Worm (Caenorhabditis elegans) whole organism, L3 larva: ENCODE results near the gene spe-29.

Experiments used
- R02D3.7 ChIP-seq: fragments of 150-350 bp; optimal IDR thresholded peaks from 2 replicates; lab custom pipeline; 2014; ENCODE audit warnings: missing biosample characterization, missing genetic modification characterization
- ZK546.5 ChIP-seq: sonication (generic microtip); optimal IDR thresholded peaks from 2 replicates; lab custom pipeline; 2017; ENCODE audit warnings: missing biosample characterization, missing genetic modification characterization
- aly-2 ChIP-seq: fragments of 150-350 bp; optimal IDR thresholded peaks from 2 replicates; lab custom pipeline; 2014; ENCODE audit warnings: missing biosample characterization, missing genetic modification characterization
- ceh-16 ChIP-seq: sonication (generic microtip); optimal IDR thresholded peaks from 2 replicates; lab custom pipeline; 2017; ENCODE audit warnings: missing biosample characterization, missing genetic modification characterization
- ceh-28 ChIP-seq: fragments of 150-350 bp; optimal IDR thresholded peaks from 2 replicates; lab custom pipeline; 2014; ENCODE audit warnings: missing biosample characterization, missing genetic modification reagents, missing genetic modification characterization
- ceh-9 ChIP-seq: sonication (generic microtip); optimal IDR thresholded peaks from 2 replicates; lab custom pipeline; 2018; ENCODE audit warnings: missing biosample characterization, missing genetic modification characterization
- daf-12 ChIP-seq: fragments of 150-350 bp; optimal IDR thresholded peaks from 2 replicates; lab custom pipeline; 2014; ENCODE audit warnings: missing biosample characterization, missing genetic modification reagents, missing genetic modification characterization
- egl-27 ChIP-seq: sonication (generic microtip); optimal IDR thresholded peaks from 4 replicates; lab custom pipeline; 2017; ENCODE audit warnings: missing biosample characterization, missing genetic modification reagents, missing genetic modification characterization
- egl-5 ChIP-seq: fragments of 150-350 bp; optimal IDR thresholded peaks from 2 replicates; lab custom pipeline; 2017; ENCODE audit warnings: missing biosample characterization, missing genetic modification reagents, missing genetic modification characterization, inconsistent platforms
- elt-1 ChIP-seq: fragments of 150-350 bp; optimal IDR thresholded peaks from 2 replicates; lab custom pipeline; 2014; ENCODE audit warnings: missing biosample characterization, missing genetic modification characterization
- elt-2 ChIP-seq: sonication (generic microtip); optimal IDR thresholded peaks from 2 replicates; lab custom pipeline; 2016; ENCODE audit warnings: missing genetic modification reagents, mild to moderate bottlenecking, missing genetic modification characterization, missing compliant biosample characterization
- elt-3 ChIP-seq, 3 experiments: fragments of 150-350 bp in 1 of 3; sonication (generic microtip) in 2 of 3; optimal IDR thresholded peaks; 2 replicates in 2 of 3; 4 replicates in 1 of 3; lab custom pipeline; 2014 to 2017; ENCODE audit warnings: missing biosample characterization in 3 of 3, missing genetic modification characterization in 3 of 3
- eor-1 ChIP-seq, 2 experiments: fragments of 150-350 bp; optimal IDR thresholded peaks; 2 replicates each; lab custom pipeline; 2014 to 2018; ENCODE audit warnings: missing biosample characterization in 2 of 2, missing genetic modification characterization in 2 of 2
- fkh-10 ChIP-seq: sonication (generic microtip); optimal IDR thresholded peaks from 2 replicates; lab custom pipeline; 2017; ENCODE audit warnings: missing biosample characterization, missing genetic modification reagents, missing genetic modification characterization
- fkh-2 ChIP-seq: fragments of 150-350 bp; optimal IDR thresholded peaks from 2 replicates; lab custom pipeline; 2014; ENCODE audit warnings: missing biosample characterization, missing genetic modification reagents, missing genetic modification characterization
- fos-1 ChIP-seq: fragments of 150-350 bp; optimal IDR thresholded peaks from 2 replicates; lab custom pipeline; 2014; ENCODE audit warnings: missing biosample characterization, missing genetic modification characterization
- hmg-11 ChIP-seq: sonication (generic microtip); optimal IDR thresholded peaks from 2 replicates; lab custom pipeline; 2016; ENCODE audit warnings: missing genetic modification characterization, missing compliant biosample characterization
- lin-39 ChIP-seq: fragments of 150-350 bp; optimal IDR thresholded peaks from 2 replicates; lab custom pipeline; 2018; ENCODE audit warnings: missing biosample characterization, missing genetic modification reagents, missing genetic modification characterization
- lsy-12 ChIP-seq: sonication (generic microtip); optimal IDR thresholded peaks from 2 replicates; lab custom pipeline; 2016; ENCODE audit warnings: mild to moderate bottlenecking, missing genetic modification characterization, missing compliant biosample characterization
- mdl-1 ChIP-seq: fragments of 150-350 bp; optimal IDR thresholded peaks from 2 replicates; lab custom pipeline; 2014; ENCODE audit warnings: missing biosample characterization, missing genetic modification characterization
- mml-1 ChIP-seq: fragments of 150-350 bp; sonication (generic microtip); optimal IDR thresholded peaks from 3 replicates; lab custom pipeline; 2014; ENCODE audit warnings: missing biosample characterization, missing genetic modification characterization
- nfya-1 ChIP-seq: sonication (generic microtip); optimal IDR thresholded peaks from 2 replicates; lab custom pipeline; 2017; ENCODE audit warnings: missing genetic modification characterization, mild to moderate bottlenecking, missing compliant biosample characterization, antibody characterized with exemption, moderate library complexity; ENCODE audit not compliant: insufficient read depth
- nhr-11 ChIP-seq: fragments of 150-350 bp; optimal IDR thresholded peaks from 2 replicates; lab custom pipeline; 2014; ENCODE audit warnings: missing biosample characterization, missing genetic modification characterization
- nhr-12 ChIP-seq: fragments of 150-350 bp; optimal IDR thresholded peaks from 2 replicates; lab custom pipeline; 2014; ENCODE audit warnings: missing biosample characterization, missing genetic modification characterization
- nhr-23 ChIP-seq: fragments of 150-350 bp; optimal IDR thresholded peaks from 2 replicates; lab custom pipeline; 2014; ENCODE audit warnings: missing biosample characterization, missing genetic modification reagents, missing genetic modification characterization
- nhr-25 ChIP-seq: sonication (generic microtip); optimal IDR thresholded peaks from 2 replicates; lab custom pipeline; 2017; ENCODE audit warnings: missing biosample characterization, missing genetic modification characterization
- nhr-28 ChIP-seq: fragments of 150-350 bp; optimal IDR thresholded peaks from 2 replicates; lab custom pipeline; 2014; ENCODE audit warnings: missing biosample characterization, missing genetic modification characterization
- nhr-43 ChIP-seq: sonication (generic microtip); optimal IDR thresholded peaks from 2 replicates; lab custom pipeline; 2016; ENCODE audit warnings: mild to moderate bottlenecking, missing genetic modification characterization, missing compliant biosample characterization; ENCODE audit not compliant: poor library complexity, severe bottlenecking
- nhr-67 ChIP-seq: fragments of 150-350 bp; optimal IDR thresholded peaks from 2 replicates; lab custom pipeline; 2014; ENCODE audit warnings: missing biosample characterization, missing genetic modification characterization
- nhr-76 ChIP-seq: fragments of 150-350 bp; sonication (generic microtip); optimal IDR thresholded peaks from 5 replicates; lab custom pipeline; 2014; ENCODE audit warnings: missing biosample characterization, missing genetic modification characterization
- nhr-77 ChIP-seq: fragments of 150-350 bp; optimal IDR thresholded peaks from 2 replicates; lab custom pipeline; 2014; ENCODE audit warnings: missing biosample characterization, missing genetic modification characterization
- pha-4 ChIP-seq: fragments of 150-350 bp; optimal IDR thresholded peaks from 2 replicates; lab custom pipeline; 2014; ENCODE audit warnings: missing biosample characterization, missing genetic modification reagents, missing genetic modification characterization
- sea-2 ChIP-seq: fragments of 150-350 bp; sonication (generic microtip); optimal IDR thresholded peaks from 4 replicates; lab custom pipeline; 2014; ENCODE audit warnings: missing biosample characterization, missing genetic modification reagents, missing genetic modification characterization
- unc-39 ChIP-seq: sonication (generic microtip); optimal IDR thresholded peaks from 4 replicates; lab custom pipeline; 2017; ENCODE audit warnings: missing biosample characterization, missing genetic modification characterization
- unc-62 ChIP-seq: fragments of 150-350 bp; sonication (generic microtip); optimal IDR thresholded peaks from 4 replicates; lab custom pipeline; 2014; ENCODE audit warnings: missing biosample characterization, missing genetic modification reagents, missing genetic modification characterization
- zag-1 ChIP-seq: fragments of 150-350 bp; optimal IDR thresholded peaks from 2 replicates; lab custom pipeline; 2014; ENCODE audit warnings: missing biosample characterization, missing genetic modification characterization
- ztf-11 ChIP-seq: fragments of 150-350 bp; optimal IDR thresholded peaks from 2 replicates; lab custom pipeline; 2014; ENCODE audit warnings: missing biosample characterization, missing genetic modification characterization

spe-29 gene

DNA sequence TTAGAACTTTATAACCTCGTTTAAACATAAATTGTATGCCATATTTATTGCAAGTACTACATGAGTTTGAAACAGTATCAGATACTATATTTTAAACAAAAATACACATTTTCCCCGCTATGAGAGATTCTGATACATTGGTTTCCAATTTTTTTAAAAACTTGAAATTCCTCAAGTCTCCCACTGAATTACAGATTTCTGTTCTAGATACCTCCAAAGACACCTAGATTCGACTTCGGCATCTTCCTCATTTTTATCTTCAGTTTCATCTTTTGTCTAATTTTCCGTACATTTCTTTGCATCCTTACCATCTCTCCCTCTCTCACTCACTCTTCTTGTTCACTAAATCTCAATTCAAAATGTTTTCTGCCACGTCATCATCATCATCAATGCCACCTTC is 30.3 kb downstream of the spe-29 start, which contains the start of gene T13H10.2:
TSS of gene T13H10.2 (plus strand) at position 301 of the 400 bp plus-strand sequence.
- no peak for TF ChIP-seq pha-4
- no peak for TF ChIP-seq elt-3 (tag; optimal IDR thresholded peaks at IDR 0.05; lab: Kevin White, UChicago)
- no peak for TF ChIP-seq nhr-43 (tag; lab: Kevin White, UChicago)
- no peak for TF ChIP-seq lin-39
- no peak for TF ChIP-seq ZK546.5 (tag; lab: Kevin White, UChicago)
- TF ChIP-seq unc-39 (tag; lab: Kevin White, UChicago) = no peak
- no peak for TF ChIP-seq elt-1
- no peak for TF ChIP-seq lsy-12 (tag; lab: Kevin White, UChicago)
- TF ChIP-seq hmg-11 (tag; lab: Kevin White, UChicago) = no peak
- TF ChIP-seq aly-2 (tag; lab: Kevin White, UChicago) = no peak
- no peak for TF ChIP-seq R02D3.7 (tag; lab: Kevin White, UChicago)
- no peak for TF ChIP-seq ceh-9 (tag; lab: Kevin White, UChicago)
- no peak for TF ChIP-seq fos-1
- no peak for TF ChIP-seq nhr-77 (tag; lab: Kevin White, UChicago)
- no peak for TF ChIP-seq zag-1
- TF ChIP-seq nhr-25 = no peak
- TF ChIP-seq nhr-67 (tag; lab: Kevin White, UChicago) = no peak
- no peak for TF ChIP-seq ztf-11 (tag; lab: Kevin White, UChicago)
- TF ChIP-seq elt-2 (tag; lab: Kevin White, UChicago) = no peak

DNA sequence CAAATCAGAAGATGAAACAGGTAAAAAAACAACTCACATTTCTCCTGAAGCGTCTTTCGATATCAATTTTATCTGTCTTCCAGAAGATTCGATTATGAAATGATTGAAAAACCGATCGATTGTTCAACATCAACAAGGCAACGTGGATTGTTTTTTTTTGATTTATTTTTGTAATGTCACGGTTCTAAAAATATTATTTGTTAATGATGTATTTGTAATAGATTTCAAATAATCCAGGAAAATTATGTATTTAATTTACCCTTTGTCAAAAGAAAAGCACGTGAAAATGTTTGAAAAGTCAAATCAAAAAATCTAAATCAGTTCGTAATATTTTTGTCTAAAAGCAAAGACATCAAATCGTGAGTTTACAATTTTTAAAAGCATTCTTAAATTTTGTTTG is 35.4 kb downstream of the spe-29 start, which contains the start of the genes kin-5 and C47E12.11:
TSS of gene kin-5 (minus strand) at position 101 of the 400 bp plus-strand sequence.
TSS of gene C47E12.11 (plus strand) at position 320 of the 400 bp plus-strand sequence.
- TF ChIP-seq nhr-11 (no peak), mml-1 (tag; lab: Kevin White, UChicago) (no peak), sea-2 (GFP tag; lab: Kevin White, UChicago) (no peak), nhr-67 (tag; lab: Kevin White, UChicago) (no peak), nhr-77 (tag; lab: Kevin White, UChicago) (no peak), ceh-9 (tag; lab: Kevin White, UChicago) (no peak), nfya-1 (tag; lab: Kevin White, UChicago) (no peak), aly-2 (tag; lab: Kevin White, UChicago) (no peak), egl-27 (tag; lab: Kevin White, UChicago) (no peak), nhr-12 (no peak), fkh-10 (GFP tag; lab: Kevin White, UChicago) (no peak), eor-1 (tag; optimal IDR thresholded peaks at IDR 0.05; lab: Kevin White, UChicago) (no peak), lsy-12 (tag; lab: Kevin White, UChicago) (no peak), hmg-11 (tag; lab: Kevin White, UChicago) (no peak), pha-4 (no peak), egl-5 (tag; lab: Kevin White, UChicago) (no peak), daf-12 (no peak), R02D3.7 (tag; lab: Kevin White, UChicago) (no peak), ceh-16 (tag; lab: Kevin White, UChicago) (no peak), nhr-23 (tag; lab: Kevin White, UChicago) (no peak)

DNA sequence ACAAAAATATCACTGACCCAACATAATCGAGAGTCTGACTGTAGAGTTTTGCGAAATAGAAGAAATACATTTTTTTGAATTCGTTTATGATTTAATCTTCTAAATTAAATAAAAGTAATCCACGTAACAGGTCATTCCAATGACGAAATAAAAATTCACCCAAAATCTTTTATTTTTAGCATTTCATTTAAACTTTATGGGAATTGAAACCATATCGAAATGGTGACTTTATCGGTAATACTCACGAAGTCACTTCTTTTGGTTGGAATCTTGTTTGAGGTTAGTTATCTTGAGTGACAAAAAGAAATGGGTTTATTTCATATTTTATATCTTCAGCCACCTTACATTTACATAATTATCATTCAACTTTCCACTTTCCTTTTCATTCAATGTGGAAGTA is 38.9 kb downstream of the spe-29 start, which contains the start of the genes C47E12.12 and C47E12.10:
TSS of gene C47E12.12 (minus strand) at position 101 of the 400 bp plus-strand sequence.
TSS of gene C47E12.10 (plus strand) at position 172 of the 400 bp plus-strand sequence.
- TF ChIP-seq fkh-2 (tag; lab: Kevin White, UChicago) = no peak
- TF ChIP-seq unc-62 (GFP tag; lab: Kevin White, UChicago) = no peak
- no peak for TF ChIP-seq nhr-67 (tag; lab: Kevin White, UChicago)
- no peak for TF ChIP-seq egl-5 (tag; lab: Kevin White, UChicago)
- TF ChIP-seq pha-4 = no peak
- TF ChIP-seq ceh-28 = no peak
- TF ChIP-seq nhr-76 = no peak
- no peak for TF ChIP-seq mdl-1 (tag; lab: Kevin White, UChicago)
- TF ChIP-seq ceh-9 (tag; lab: Kevin White, UChicago) = no peak
- no peak for TF ChIP-seq elt-1
- no peak for TF ChIP-seq R02D3.7 (tag; lab: Kevin White, UChicago)
- TF ChIP-seq fkh-10 (GFP tag; lab: Kevin White, UChicago) = no peak
- TF ChIP-seq nhr-11 = no peak
- no peak for TF ChIP-seq nhr-28
- TF ChIP-seq nhr-25 = no peak
